Fruit fly (Drosophila melanogaster): Measurements from ENCODE around the gene CG3638.

CG3638 gene

dm6 chrX:1234817-1235617, 1.5 kb downstream of the CG3638 start (continued):
- TF ChIP-seq insv (GFP tag; optimal IDR thresholded peaks at IDR 0.05): peak; percentile 3 to 17
- TF ChIP-seq bcd (GFP tag; optimal IDR thresholded peaks at IDR 0.05): peak; percentile 82
- TF ChIP-seq H2.0 (GFP tag; IDR thresholded peaks at IDR 0.05): peak; percentile 59
- peak; percentile 73 for TF ChIP-seq peb (GFP tag; IDR thresholded peaks at IDR 0.05)
- TF ChIP-seq CG33213 (GFP tag; optimal IDR thresholded peaks at IDR 0.05): peak; percentile 66
- TF ChIP-seq fru (optimal IDR thresholded peaks at IDR 0.05): no peak
- peak; percentile 61 for TF ChIP-seq pnt (GFP tag; optimal IDR thresholded peaks at IDR 0.05)
- no peak for TF ChIP-seq CG7745 (tag; optimal IDR thresholded peaks at IDR 0.05)
- peak; percentile 22 for TF ChIP-seq CG13123 (GFP tag; optimal IDR thresholded peaks at IDR 0.05)
- peak; percentile 52; the same call in 1 of the 2 replicates for TF ChIP-seq CG43689 (GFP tag; IDR thresholded peaks at IDR 0.05)
- peak; percentile 54; the same call in 1 of the 2 replicates for TF ChIP-seq wor (GFP tag; IDR thresholded peaks at IDR 0.05)
- TF ChIP-seq vnd (GFP tag; IDR thresholded peaks at IDR 0.05; ENCODE audit: partially characterized antibody): no peak
- TF ChIP-seq p53 (GFP tag; optimal IDR thresholded peaks at IDR 0.05): no peak
- peak; percentile 53 for TF ChIP-seq CG8089 (GFP tag; optimal IDR thresholded peaks at IDR 0.05)
- peak; percentile 97 for TF ChIP-seq Med (GFP tag)
- 0 out of 2 replicates have a peak, but pooled peaks have one; percentile 39 for TF ChIP-seq cas (GFP tag; IDR thresholded peaks at IDR 0.05)
- peak; percentile 49; the same call in 2 of the 3 replicates for TF ChIP-seq CG11560 (tag; IDR thresholded peaks at IDR 0.05)
- TF ChIP-seq CG7372 (GFP tag; IDR thresholded peaks at IDR 0.05): no peak; the same call in 1 of the 2 replicates
- peak; percentile 67 for TF ChIP-seq CG1602 (GFP tag; optimal IDR thresholded peaks at IDR 0.05)
- peak; percentile 37 for TF ChIP-seq crc (GFP tag; optimal IDR thresholded peaks at IDR 0.05)
- TF ChIP-seq CG12744 (GFP tag; optimal IDR thresholded peaks at IDR 0.05): peak; percentile 64
- TF ChIP-seq CG15269 (tag; optimal IDR thresholded peaks at IDR 0.05): peak; percentile 81
- peak; percentile 76 for TF ChIP-seq Mad (GFP tag; optimal IDR thresholded peaks at IDR 0.05)
- peak; percentile 53 for TF ChIP-seq salm (tag; optimal IDR thresholded peaks at IDR 0.05)
- peak; percentile 68 for TF ChIP-seq CG6654 (GFP tag; optimal IDR thresholded peaks at IDR 0.05)
- peak; percentile 81 for TF ChIP-seq CG7556 (GFP tag; optimal IDR thresholded peaks at IDR 0.05)
- peak; percentile 63 for TF ChIP-seq CG8281 (tag; optimal IDR thresholded peaks at IDR 0.05)
- TF ChIP-seq CG6813 (GFP tag; optimal IDR thresholded peaks at IDR 0.05): peak; percentile 67
- peak; percentile 49 for TF ChIP-seq Sry-δ (GFP tag; optimal IDR thresholded peaks at IDR 0.05)
- peak; percentile 67 for TF ChIP-seq CG17568 (GFP tag; optimal IDR thresholded peaks at IDR 0.05)
- peak; percentile 62 for TF ChIP-seq Antp (GFP tag; optimal IDR thresholded peaks at IDR 0.05)
- no peak for TF ChIP-seq Poxn (GFP tag; IDR thresholded peaks at IDR 0.05)
- peak; percentile 35; the same call in 1 of the 2 replicates for TF ChIP-seq dan (GFP tag; IDR thresholded peaks at IDR 0.05)
- TF ChIP-seq Atf-2 (GFP tag; optimal IDR thresholded peaks at IDR 0.05): peak; percentile 67
- TF ChIP-seq MBD-R2 (GFP tag; IDR thresholded peaks at IDR 0.05): peak; percentile 46; the same call in 1 of the 2 replicates
- TF ChIP-seq CG18011 (GFP tag; optimal IDR thresholded peaks at IDR 0.05): peak; percentile 45
- TF ChIP-seq knrl (GFP tag; IDR thresholded peaks at IDR 0.05; ENCODE audit: partially characterized antibody): no peak
- TF ChIP-seq CG6175 (GFP tag; IDR thresholded peaks at IDR 0.05): 0 out of 3 replicates have a peak, but pooled peaks have one; percentile 47
- TF ChIP-seq seq (GFP tag; IDR thresholded peaks at IDR 0.05): peak; percentile 76
- peak; percentile 87 for TF ChIP-seq CG10959 (GFP tag; IDR thresholded peaks at IDR 0.05)
- TF ChIP-seq chinmo (GFP tag; IDR thresholded peaks at IDR 0.05; ENCODE audit: partially characterized antibody): 0 out of 4 replicates have a peak, but pooled peaks have one; percentile 55
- peak; percentile 9 for TF ChIP-seq CG10462 (GFP tag; optimal IDR thresholded peaks at IDR 0.05)
- TF ChIP-seq Doc3 (GFP tag; IDR thresholded peaks at IDR 0.05; ENCODE audit: partially characterized antibody): no peak
- TF ChIP-seq CG16815 (GFP tag; optimal IDR thresholded peaks at IDR 0.05): peak; percentile 75
- TF ChIP-seq HHEX (GFP tag; optimal IDR thresholded peaks at IDR 0.05): peak; percentile 66
- peak; percentile 68 for TF ChIP-seq CG6272 (GFP tag; IDR thresholded peaks at IDR 0.05)
- TF ChIP-seq CG11085 (GFP tag; IDR thresholded peaks at IDR 0.05): peak; percentile 49; the same call in 1 of the 2 replicates
- peak; percentile 89 for TF ChIP-seq CG17829 (tag; optimal IDR thresholded peaks at IDR 0.05)
- TF ChIP-seq tin (GFP tag; optimal IDR thresholded peaks at IDR 0.05): peak; percentile 63

Data from whole organism, embryonic.